Fruit fly (Drosophila melanogaster) whole organism, embryonic: Measurements from ENCODE around the gene CG42827.

Source experiments
- B-H2 ChIP-seq: fragments of 200-800 bp; sonication (Bioruptor generic); optimal IDR thresholded peaks from 2 replicates; lab custom pipeline; 2018; ENCODE audit warnings: missing biosample characterization, mild to moderate bottlenecking, missing genetic modification characterization
- BtbVII ChIP-seq: fragments of 200-800 bp; sonication (Bioruptor generic); optimal IDR thresholded peaks from 3 replicates; lab custom pipeline; 2017; ENCODE audit warnings: missing biosample characterization, mild to moderate bottlenecking, missing genetic modification characterization
- CG10147 ChIP-seq: fragments of 200-800 bp; sonication (Bioruptor generic); optimal IDR thresholded peaks from 2 replicates; lab custom pipeline; 2019; ENCODE audit warnings: missing biosample characterization, mild to moderate bottlenecking, missing genetic modification characterization, moderate library complexity
- CG10654 ChIP-seq: fragments of 200-800 bp; sonication (Bioruptor generic); optimal IDR thresholded peaks from 2 replicates; lab custom pipeline; 2016; ENCODE audit warnings: missing biosample characterization, missing genetic modification characterization
- CG12219 ChIP-seq: fragments of 200-800 bp; sonication (Bioruptor generic); optimal IDR thresholded peaks from 3 replicates; lab custom pipeline; 2018; ENCODE audit warnings: missing biosample characterization, mild to moderate bottlenecking, missing genetic modification characterization
- CG14014 ChIP-seq: fragments of 200-800 bp; sonication (Bioruptor generic); IDR thresholded peaks from 2 replicates; pipeline ENCODE4 v1.3.6; 2022; ENCODE audit warnings: missing biosample characterization, missing genetic modification characterization
- CG15269 ChIP-seq: fragments of 200-800 bp; sonication (Bioruptor generic); optimal IDR thresholded peaks from 2 replicates; lab custom pipeline; 2018; ENCODE audit warnings: missing biosample characterization, mild to moderate bottlenecking, missing genetic modification characterization, moderate library complexity
- CG1529 ChIP-seq: fragments of 200-800 bp; sonication (Bioruptor generic); optimal IDR thresholded peaks from 3 replicates; lab custom pipeline; 2018; ENCODE audit warnings: missing biosample characterization, missing genetic modification characterization
- CG15696 ChIP-seq: fragments of 200-800 bp; sonication (Bioruptor generic); optimal IDR thresholded peaks from 2 replicates; lab custom pipeline; 2019; ENCODE audit warnings: missing biosample characterization, mild to moderate bottlenecking, missing genetic modification characterization, moderate library complexity
- CG1602 ChIP-seq: fragments of 200-800 bp; sonication (Bioruptor generic); optimal IDR thresholded peaks from 3 replicates; lab custom pipeline; 2016; ENCODE audit warnings: missing biosample characterization, missing genetic modification characterization
- CG17359 ChIP-seq: fragments of 200-800 bp; sonication (Bioruptor generic); optimal IDR thresholded peaks from 3 replicates; lab custom pipeline; 2018; ENCODE audit warnings: missing biosample characterization, mild to moderate bottlenecking, missing genetic modification characterization, moderate library complexity
- CG17361 ChIP-seq: fragments of 200-800 bp; sonication (Bioruptor generic); IDR thresholded peaks from 3 replicates; pipeline ENCODE4 v1.3.6; 2022; ENCODE audit warnings: missing biosample characterization, missing genetic modification characterization
- CG17912 ChIP-seq: fragments of 200-800 bp; sonication (Bioruptor generic); optimal IDR thresholded peaks from 2 replicates; lab custom pipeline; 2018; ENCODE audit warnings: missing biosample characterization, mild to moderate bottlenecking, missing genetic modification characterization
- CG18262 ChIP-seq: fragments of 200-800 bp; optimal IDR thresholded peaks from 3 replicates; lab custom pipeline; 2019; ENCODE audit warnings: missing biosample characterization, mild to moderate bottlenecking, missing genetic modification characterization, moderate library complexity
- CG2120 ChIP-seq: fragments of 200-800 bp; sonication (Bioruptor generic); optimal IDR thresholded peaks from 3 replicates; lab custom pipeline; 2016; ENCODE audit warnings: missing biosample characterization, missing genetic modification characterization
- CG32532 ChIP-seq: fragments of 200-800 bp; sonication (Bioruptor generic); IDR thresholded peaks from 2 replicates; pipeline ENCODE4 v1.3.6; 2022; ENCODE audit warnings: missing biosample characterization, missing genetic modification characterization
- CG33557 ChIP-seq: fragments of 200-800 bp; sonication (Bioruptor generic); optimal IDR thresholded peaks from 2 replicates; lab custom pipeline; 2019; ENCODE audit warnings: missing biosample characterization, mild to moderate bottlenecking, missing genetic modification characterization, moderate library complexity
- CG6683 ChIP-seq: fragments of 200-800 bp; sonication (Bioruptor generic); optimal IDR thresholded peaks from 2 replicates; lab custom pipeline; 2017; ENCODE audit warnings: missing biosample characterization, mild to moderate bottlenecking, missing genetic modification characterization, missing genetic modification reagents
- CG8924 ChIP-seq: fragments of 200-800 bp; optimal IDR thresholded peaks from 3 replicates; lab custom pipeline; 2019; ENCODE audit warnings: missing biosample characterization, mild to moderate bottlenecking, missing genetic modification characterization, moderate library complexity
- CG8944 ChIP-seq: fragments of 200-800 bp; sonication (Bioruptor generic); optimal IDR thresholded peaks from 3 replicates; lab custom pipeline; 2016; ENCODE audit warnings: missing biosample characterization, missing genetic modification characterization
- D ChIP-seq, 2 experiments: fragments of 200-800 bp in 1 of 2; fragments of >200 bp in 1 of 2; sonication (Bioruptor generic) in 1 of 2; optimal IDR thresholded peaks; 2 replicates in 1 of 2; 3 replicates in 1 of 2; lab custom pipeline; 2017; ENCODE audit warnings: mild to moderate bottlenecking in 1 of 2, missing biosample characterization in 1 of 2, missing genetic modification characterization in 1 of 2, missing genetic modification reagents in 1 of 2
- Dad ChIP-seq: fragments of 200-800 bp; sonication (Bioruptor generic); optimal IDR thresholded peaks from 3 replicates; lab custom pipeline; 2016; ENCODE audit warnings: missing biosample characterization, missing genetic modification characterization
- Doc3 ChIP-seq: fragments of 200-800 bp; sonication (Bioruptor generic); IDR thresholded peaks from 3 replicates; pipeline ENCODE4 v1.3.6; 2022; ENCODE audit warnings: missing biosample characterization, missing genetic modification characterization; ENCODE audit not compliant: partially characterized antibody
- HLH54F ChIP-seq: fragments of 200-800 bp; sonication (Bioruptor generic); optimal IDR thresholded peaks from 3 replicates; lab custom pipeline; 2016; ENCODE audit warnings: missing biosample characterization, missing genetic modification characterization
- Hmr ChIP-seq: fragments of 200-800 bp; sonication (Bioruptor generic); optimal IDR thresholded peaks from 3 replicates; lab custom pipeline; 2017; ENCODE audit warnings: mild to moderate bottlenecking, missing biosample characterization, missing genetic modification reagents, missing genetic modification characterization
- Lim3 ChIP-seq: fragments of 200-800 bp; sonication (Bioruptor generic); IDR thresholded peaks from 2 replicates; pipeline ENCODE4 v1.3.6; 2022; ENCODE audit warnings: missing biosample characterization, missing genetic modification characterization
- MTF-1 ChIP-seq: fragments of 200-800 bp; sonication (Bioruptor generic); optimal IDR thresholded peaks from 2 replicates; lab custom pipeline; 2018; ENCODE audit warnings: missing biosample characterization, mild to moderate bottlenecking, missing genetic modification characterization, borderline replicate concordance
- Pdp1 ChIP-seq, 2 experiments: fragments of 200-800 bp; sonication (Bioruptor generic); optimal IDR thresholded peaks; 3 replicates each; lab custom pipeline; 2016; ENCODE audit warnings: missing biosample characterization in 2 of 2, missing genetic modification characterization in 2 of 2, mild to moderate bottlenecking in 1 of 2, moderate library complexity in 1 of 2
- Side ChIP-seq: fragments of 200-800 bp; sonication (Bioruptor generic); optimal IDR thresholded peaks from 2 replicates; lab custom pipeline; 2016; ENCODE audit warnings: missing biosample characterization, missing genetic modification characterization
- Sin3A ChIP-seq: fragments of >200 bp; optimal IDR thresholded peaks from 2 replicates; lab custom pipeline; 2018
- al ChIP-seq: fragments of 200-800 bp; sonication (Bioruptor generic); IDR thresholded peaks from 2 replicates; pipeline ENCODE4 v1.3.6; 2022; ENCODE audit warnings: missing biosample characterization, missing genetic modification characterization
- bsh ChIP-seq, 2 experiments: fragments of 200-800 bp; sonication (Bioruptor generic); optimal IDR thresholded peaks; 2 replicates each; lab custom pipeline; 2017 to 2018; ENCODE audit warnings: mild to moderate bottlenecking in 2 of 2, missing biosample characterization in 2 of 2, missing genetic modification characterization in 2 of 2, moderate library complexity in 1 of 2
- dmrt99B ChIP-seq: fragments of 200-800 bp; sonication (Bioruptor generic); optimal IDR thresholded peaks from 2 replicates; lab custom pipeline; 2018; ENCODE audit warnings: missing biosample characterization, mild to moderate bottlenecking, missing genetic modification characterization, moderate library complexity
- emc ChIP-seq: fragments of 200-800 bp; sonication (Bioruptor generic); optimal IDR thresholded peaks from 2 replicates; lab custom pipeline; 2016; ENCODE audit warnings: missing biosample characterization, missing genetic modification characterization
- fd102C ChIP-seq: fragments of 200-800 bp; sonication (Bioruptor generic); optimal IDR thresholded peaks from 2 replicates; lab custom pipeline; 2018; ENCODE audit warnings: missing biosample characterization, mild to moderate bottlenecking, missing genetic modification characterization, moderate library complexity
- fd3F ChIP-seq: fragments of 200-800 bp; sonication (Bioruptor generic); optimal IDR thresholded peaks from 2 replicates; lab custom pipeline; 2018; ENCODE audit warnings: missing biosample characterization, mild to moderate bottlenecking, missing genetic modification characterization, moderate library complexity
- fd96Cb ChIP-seq: fragments of 200-800 bp; sonication (Bioruptor generic); optimal IDR thresholded peaks from 2 replicates; lab custom pipeline; 2018; ENCODE audit warnings: missing biosample characterization, mild to moderate bottlenecking, missing genetic modification characterization, moderate library complexity
- lola ChIP-seq, 3 experiments: fragments of >200 bp in 2 of 3; fragments of 200-800 bp in 1 of 3; sonication (Bioruptor generic) in 1 of 3; optimal IDR thresholded peaks; 2 replicates each; lab custom pipeline; 2017 to 2019; ENCODE audit warnings: missing biosample characterization in 3 of 3, missing genetic modification characterization in 3 of 3, mild to moderate bottlenecking in 1 of 3, moderate library complexity in 1 of 3
- luna ChIP-seq: fragments of 200-800 bp; sonication (Bioruptor generic); optimal IDR thresholded peaks from 2 replicates; lab custom pipeline; 2016; ENCODE audit warnings: missing biosample characterization, missing genetic modification characterization
- nmo ChIP-seq: fragments of 200-800 bp; sonication (Bioruptor generic); optimal IDR thresholded peaks from 2 replicates; lab custom pipeline; 2018; ENCODE audit warnings: missing biosample characterization, mild to moderate bottlenecking, missing genetic modification characterization, moderate library complexity
- p53 ChIP-seq: fragments of 200-800 bp; sonication (Bioruptor generic); optimal IDR thresholded peaks from 2 replicates; lab custom pipeline; 2016; ENCODE audit warnings: missing biosample characterization, missing genetic modification characterization
- prd ChIP-seq, 3 experiments: fragments of >200 bp in 2 of 3; fragments of 200-800 bp in 1 of 3; sonication (Bioruptor generic) in 1 of 3; optimal IDR thresholded peaks in 2 of 3; IDR thresholded peaks in 1 of 3; 2 replicates in 2 of 3; 3 replicates in 1 of 3; pipeline versions ENCODE4 v1.3.6 to Lab custom; 2017 to 2022; ENCODE audit warnings: missing biosample characterization in 1 of 3, missing genetic modification characterization in 1 of 3
- ranshi ChIP-seq: fragments of 200-800 bp; sonication (Bioruptor generic); IDR thresholded peaks from 2 replicates; pipeline ENCODE4 v1.3.6; 2022; ENCODE audit warnings: missing biosample characterization, missing genetic modification characterization
- tio ChIP-seq: fragments of 200-800 bp; sonication (Bioruptor generic); optimal IDR thresholded peaks from 2 replicates; lab custom pipeline; 2017; ENCODE audit warnings: missing biosample characterization, missing genetic modification characterization, inconsistent platforms
- vvl ChIP-seq: fragments of 200-800 bp; sonication (Bioruptor generic); IDR thresholded peaks from 2 replicates; pipeline ENCODE4 v1.3.6; 2022; ENCODE audit warnings: missing biosample characterization, missing genetic modification characterization
- wdn ChIP-seq: fragments of 200-800 bp; sonication (Bioruptor generic); IDR thresholded peaks from 2 replicates; pipeline ENCODE4 v1.3.6; 2022; ENCODE audit warnings: missing biosample characterization, missing genetic modification characterization
- zfh2 ChIP-seq: fragments of 200-800 bp; sonication (Bioruptor generic); optimal IDR thresholded peaks from 2 replicates; lab custom pipeline; 2016; ENCODE audit warnings: missing biosample characterization, missing genetic modification characterization

The CG42827 gene

DNA sequence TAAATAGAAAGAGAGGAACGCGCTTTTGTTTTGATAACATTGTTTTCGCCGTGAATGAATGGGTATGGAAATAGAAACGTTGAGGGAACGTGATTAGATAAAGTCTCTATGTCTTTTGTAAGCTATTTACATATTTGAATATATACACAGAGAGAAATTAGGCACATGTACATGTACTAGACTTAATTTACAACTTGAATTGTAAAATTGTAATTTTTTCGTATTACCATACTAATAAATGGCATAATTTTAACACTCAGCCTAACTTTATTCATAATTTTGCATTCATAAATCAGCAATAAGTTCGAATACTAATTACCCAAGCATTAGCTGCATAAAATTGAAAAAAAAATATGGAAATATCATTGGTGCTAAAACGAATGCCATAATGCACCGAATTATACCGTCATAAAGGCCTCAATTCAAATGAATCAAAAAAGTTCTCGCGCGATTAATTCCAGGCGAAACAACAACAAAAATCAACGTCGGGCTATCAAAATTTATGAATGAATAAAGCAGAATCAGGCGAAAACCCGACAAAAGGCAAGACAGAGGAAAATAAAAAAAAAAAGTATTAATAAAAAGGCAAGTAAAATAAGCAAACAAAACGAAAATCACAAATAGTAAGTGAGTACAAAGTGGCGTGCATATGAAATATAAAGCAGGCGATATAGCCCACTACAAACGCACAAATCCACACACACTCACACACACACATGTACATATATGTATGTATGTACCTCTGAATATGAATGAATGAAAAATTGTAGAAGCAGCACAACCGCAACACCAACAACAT, 40.0 kb upstream of the CG42827 start (continued):
- TF ChIP-seq Doc3 (no peak), zfh2 (GFP tag; lab: Kevin White, UChicago) (no peak), vvl (GFP tag; lab: Robert Waterston, UW) (peak; percentile 71), Pdp1 (GFP tag; optimal IDR thresholded peaks at IDR 0.05; lab: Kevin White, UChicago) (peak; percentile 49 to 56), Hmr (peak; percentile 55), CG14014 (GFP tag; lab: Robert Waterston, UW) (peak; percentile 45), Lim3 (GFP tag; lab: Robert Waterston, UW) (no peak), CG10654 (GFP tag; lab: Kevin White, UChicago) (peak; percentile 20), luna (no peak), Dad (no peak), CG1602 (GFP tag; lab: Kevin White, UChicago) (peak; percentile 35), CG12219 (peak; percentile 45), nmo (GFP tag; lab: Kevin White, UChicago) (peak; percentile 72), CG10147 (GFP tag; lab: Kevin White, UChicago) (peak; percentile 9), CG6683 (GFP tag; lab: Kevin White, UChicago) (peak; percentile 7), dmrt99B (peak; percentile 73), wdn (GFP tag; lab: Robert Waterston, UW) (no peak), CG33557 (peak; percentile 30), CG17912 (no peak), emc (GFP tag; lab: Kevin White, UChicago) (peak; percentile 14), lola (GFP tag; optimal IDR thresholded peaks at IDR 0.05; lab: Kevin White, UChicago) (peak in 1 of 3 experiments; percentile 59), B-H2 (GFP tag; lab: Kevin White, UChicago) (no peak), CG8924 (peak; percentile 57), D (optimal IDR thresholded peaks at IDR 0.05; lab: Kevin White, UChicago) (no peak), D (GFP tag; optimal IDR thresholded peaks at IDR 0.05; lab: Kevin White, UChicago) (peak; percentile 68), Sin3A (lab: Kevin White, UChicago) (no peak), CG15269 (tag; lab: Kevin White, UChicago) (peak; percentile 39), CG2120 (GFP tag; lab: Kevin White, UChicago) (peak; percentile 70), tio (peak; percentile 51), HLH54F (GFP tag; lab: Kevin White, UChicago) (peak; percentile 31), al (peak; percentile 11; the same call in 1 of the 2 replicates), bsh (GFP tag; optimal IDR thresholded peaks at IDR 0.05; lab: Kevin White, UChicago) (peak in 1 of 2 experiments; percentile 70), CG17359 (tag; lab: Kevin White, UChicago) (peak; percentile 58), prd (optimal IDR thresholded peaks at IDR 0.05; lab: Kevin White, UChicago) (no peak), prd (GFP tag; IDR thresholded peaks at IDR 0.05; lab: Robert Waterston, UW) (peak; percentile 14; the same call in 1 of the 3 replicates), ranshi (GFP tag; lab: Robert Waterston, UW) (peak; percentile 17; the same call in 1 of the 2 replicates), CG17361 (GFP tag; lab: Robert Waterston, UW) (peak; percentile 79), fd3F (GFP tag; lab: Kevin White, UChicago) (peak; percentile 28), MTF-1 (GFP tag; lab: Kevin White, UChicago) (peak; percentile 57), CG15696 (tag; lab: Kevin White, UChicago) (peak; percentile 61), BtbVII (GFP tag; lab: Kevin White, UChicago) (peak; percentile 31), fd102C (GFP tag; lab: Kevin White, UChicago) (no peak), CG32532 (GFP tag; lab: Robert Waterston, UW) (peak; percentile 22; the same call in 1 of the 2 replicates), CG1529 (peak; percentile 56), CG18262 (tag; lab: Kevin White, UChicago) (peak; percentile 75), p53 (GFP tag; lab: Kevin White, UChicago) (no peak), Side (GFP tag; lab: Kevin White, UChicago) (peak; percentile 28), CG8944 (no peak), fd96Cb (peak; percentile 71)
